Fruit fly (Drosophila melanogaster) whole organism: Measurements from ENCODE around the gene aust.
A peak's percentile ranks its signal among the peaks of the same experiment; 100 is the strongest.

ENCODE experiments used
- CG8478 ChIP-seq: fragments of >200 bp; optimal IDR thresholded peaks from 2 replicates; lab custom pipeline; 2018; ENCODE audit warnings: inconsistent platforms
- Dll ChIP-seq: fragments of >200 bp; optimal IDR thresholded peaks from 2 replicates; lab custom pipeline; 2017
- EcR ChIP-seq, 2 experiments: fragments of >200 bp; optimal IDR thresholded peaks; 2 replicates each; lab custom pipeline; 2017; ENCODE audit warnings: missing biosample characterization in 2 of 2, missing genetic modification characterization in 2 of 2, missing genetic modification reagents in 2 of 2
- pan ChIP-seq: fragments of >200 bp; optimal IDR thresholded peaks from 2 replicates; lab custom pipeline; 2017
- psq ChIP-seq: fragments of >200 bp; optimal IDR thresholded peaks from 2 replicates; lab custom pipeline; 2017
- usp ChIP-seq: fragments of >200 bp; optimal IDR thresholded peaks from 2 replicates; lab custom pipeline; 2017; ENCODE audit warnings: missing biosample characterization, missing genetic modification characterization, mixed read lengths

The aust gene

dm6 chr2L:9231760-9232431 lies 18.9 kb downstream of the aust start:
- TF ChIP-seq EcR (GFP tag; optimal IDR thresholded peaks at IDR 0.05; lab: Kevin White, UChicago) (no peak), CG8478 (lab: Kevin White, UChicago) (no peak), Dll (lab: Kevin White, UChicago) (no peak), psq (lab: Kevin White, UChicago) (no peak), pan (no peak), usp (no peak)

dm6 chr2L:9229694-9230093 lies 21.1 kb downstream of the aust start:
- TF ChIP-seq Dll (lab: Kevin White, UChicago) (no peak), usp (no peak), psq (lab: Kevin White, UChicago) (no peak), CG8478 (lab: Kevin White, UChicago) (no peak), pan (no peak), EcR (GFP tag; optimal IDR thresholded peaks at IDR 0.05; lab: Kevin White, UChicago) (no peak)

dm6 chr2L:9225378-9225777 lies 25.5 kb downstream of the aust start:
- TF ChIP-seq pan (no peak), usp (no peak), Dll (lab: Kevin White, UChicago) (no peak), CG8478 (lab: Kevin White, UChicago) (no peak), EcR (GFP tag; optimal IDR thresholded peaks at IDR 0.05; lab: Kevin White, UChicago) (no peak), psq (lab: Kevin White, UChicago) (no peak)

- no peak for TF ChIP-seq usp
- TF ChIP-seq psq (lab: Kevin White, UChicago) = no peak
- TF ChIP-seq pan = no peak
- TF ChIP-seq EcR (GFP tag; optimal IDR thresholded peaks at IDR 0.05; lab: Kevin White, UChicago) = no peak
- no peak for TF ChIP-seq Dll (lab: Kevin White, UChicago)
- no peak for TF ChIP-seq CG8478 (lab: Kevin White, UChicago)
Measured at dm6 chr2L:9224364-9225019, 26.4 kb downstream of the aust start.

DNA sequence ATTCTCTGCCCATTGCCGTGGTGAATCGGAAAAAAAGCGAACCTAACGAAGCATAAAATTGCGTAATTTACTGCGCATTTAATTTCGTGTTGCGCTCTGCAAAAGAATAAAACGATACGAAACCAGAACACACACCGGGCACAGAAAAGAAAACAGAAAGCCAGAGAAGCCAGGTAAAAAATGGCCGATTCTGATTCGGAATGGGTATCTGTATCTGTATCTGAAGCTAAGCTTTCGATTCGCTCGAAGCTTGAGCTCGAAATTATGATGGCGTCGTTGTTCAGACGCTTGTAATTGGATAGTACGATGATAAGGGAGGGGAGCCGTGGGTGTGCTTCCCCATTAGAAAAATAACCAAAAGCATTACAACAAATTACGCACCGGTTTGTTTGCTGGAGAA lies 27.6 kb downstream of the aust start:
- TF ChIP-seq CG8478 (lab: Kevin White, UChicago) = no peak
- no peak for TF ChIP-seq EcR (GFP tag; optimal IDR thresholded peaks at IDR 0.05; lab: Kevin White, UChicago)
- TF ChIP-seq usp = no peak
- no peak for TF ChIP-seq pan
- TF ChIP-seq Dll (lab: Kevin White, UChicago) = no peak

dm6 chr2L:9215899-9216298 lies 34.9 kb downstream of the aust start:
- TF ChIP-seq pan = no peak
- no peak for TF ChIP-seq CG8478 (lab: Kevin White, UChicago)
- no peak for TF ChIP-seq usp
- no peak for TF ChIP-seq Dll (lab: Kevin White, UChicago)
- TF ChIP-seq psq (lab: Kevin White, UChicago) = no peak
- TF ChIP-seq EcR (GFP tag; optimal IDR thresholded peaks at IDR 0.05; lab: Kevin White, UChicago) = no peak

DNA sequence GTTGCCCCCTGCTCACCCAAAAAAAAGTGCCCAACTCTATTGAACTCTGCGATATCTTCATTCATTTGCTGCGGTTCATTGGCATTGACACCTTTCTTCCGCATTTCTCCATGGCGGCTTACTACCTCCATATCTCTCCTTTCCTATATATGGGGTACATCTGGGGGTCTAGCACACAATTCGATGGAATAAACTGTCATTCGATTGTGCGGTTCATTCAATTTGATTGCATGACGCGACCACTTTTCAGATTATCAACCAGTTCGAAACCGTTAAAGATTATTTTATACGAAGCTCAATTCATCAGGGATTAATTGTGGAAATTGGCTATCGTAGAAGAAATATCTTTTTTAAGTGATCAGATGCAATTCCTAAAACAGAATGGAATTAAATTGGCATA lies 37.2 kb downstream of the aust start:
- TF ChIP-seq psq (lab: Kevin White, UChicago) = no peak
- no peak for TF ChIP-seq EcR (GFP tag; optimal IDR thresholded peaks at IDR 0.05; lab: Kevin White, UChicago)
- no peak for TF ChIP-seq Dll (lab: Kevin White, UChicago)
- no peak for TF ChIP-seq CG8478 (lab: Kevin White, UChicago)
- no peak for TF ChIP-seq pan
- TF ChIP-seq usp = no peak

- TF ChIP-seq pan (no peak), EcR (GFP tag; optimal IDR thresholded peaks at IDR 0.05; lab: Kevin White, UChicago) (peak; percentile 78 to 97)
Measured at dm6 chr2L:9210864-9211701, 39.8 kb downstream of the aust start.

DNA sequence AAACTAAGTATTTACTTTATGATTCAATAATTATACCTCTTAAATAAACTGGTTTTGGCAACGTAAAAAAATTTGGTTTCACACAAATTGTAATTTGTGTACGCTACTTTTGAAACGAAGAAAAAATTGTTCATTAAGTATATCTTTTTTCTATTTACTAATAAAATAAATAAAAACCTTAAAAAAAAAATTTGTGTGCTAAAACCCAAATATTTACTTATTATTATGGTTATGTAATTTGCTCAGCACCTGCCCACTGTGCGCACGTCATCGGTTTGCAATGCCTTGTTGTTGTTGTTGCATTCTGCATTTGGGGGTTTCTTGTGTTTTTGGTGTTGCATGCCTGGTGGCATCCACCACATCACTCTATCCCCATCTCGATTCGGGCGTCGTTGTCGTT lies 43.7 kb downstream of the aust start:
- TF ChIP-seq usp (no peak), psq (lab: Kevin White, UChicago) (no peak), CG8478 (lab: Kevin White, UChicago) (no peak), EcR (GFP tag; optimal IDR thresholded peaks at IDR 0.05; lab: Kevin White, UChicago) (no peak), pan (no peak), Dll (lab: Kevin White, UChicago) (no peak)

DNA sequence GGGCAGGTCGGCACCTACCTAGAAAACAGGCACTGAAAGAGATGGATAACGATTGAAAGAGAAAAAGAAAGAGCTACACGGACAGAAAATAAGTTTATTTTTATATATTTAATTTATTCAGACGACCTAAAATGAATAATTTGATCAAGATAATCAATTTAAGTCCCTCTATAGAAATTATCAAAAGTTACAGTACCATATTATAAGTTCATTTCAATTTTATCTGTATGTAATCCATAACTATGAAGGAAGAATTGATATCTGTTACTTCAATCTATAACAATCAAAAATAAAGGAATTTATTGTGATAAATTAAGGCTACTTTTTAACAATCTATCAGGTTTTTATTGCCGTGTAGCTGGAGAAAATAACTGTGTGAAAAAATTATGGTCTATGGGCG lies 44.4 kb downstream of the aust start:
- TF ChIP-seq CG8478 (lab: Kevin White, UChicago) = no peak

DNA sequence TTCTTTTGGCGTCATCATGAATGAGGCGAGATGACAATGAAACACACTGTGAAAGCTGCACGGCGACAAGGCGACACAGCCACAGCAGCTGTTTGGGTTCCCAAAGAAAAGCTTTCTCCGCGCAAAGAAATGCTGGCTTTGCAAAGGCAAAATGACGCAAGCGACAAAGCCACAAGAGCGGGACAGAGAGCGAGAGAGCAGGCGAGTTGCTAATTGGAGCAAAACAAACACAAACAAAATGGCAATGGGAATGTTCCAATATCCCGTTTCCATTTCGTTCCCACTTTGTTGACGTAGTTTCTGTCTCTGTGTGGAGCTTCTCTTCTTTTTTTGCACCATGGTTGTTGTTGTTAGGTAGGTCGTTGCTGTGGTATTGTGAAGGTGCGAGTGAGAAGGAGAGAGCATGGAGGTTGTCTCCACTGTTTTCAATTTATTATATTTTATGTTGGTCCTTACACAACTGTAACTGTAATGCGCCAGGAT lies 45.7 kb downstream of the aust start:
- TF ChIP-seq CG8478 (lab: Kevin White, UChicago) (no peak), usp (no peak), EcR (GFP tag; optimal IDR thresholded peaks at IDR 0.05; lab: Kevin White, UChicago) (peak; percentile 18 to 51)

DNA sequence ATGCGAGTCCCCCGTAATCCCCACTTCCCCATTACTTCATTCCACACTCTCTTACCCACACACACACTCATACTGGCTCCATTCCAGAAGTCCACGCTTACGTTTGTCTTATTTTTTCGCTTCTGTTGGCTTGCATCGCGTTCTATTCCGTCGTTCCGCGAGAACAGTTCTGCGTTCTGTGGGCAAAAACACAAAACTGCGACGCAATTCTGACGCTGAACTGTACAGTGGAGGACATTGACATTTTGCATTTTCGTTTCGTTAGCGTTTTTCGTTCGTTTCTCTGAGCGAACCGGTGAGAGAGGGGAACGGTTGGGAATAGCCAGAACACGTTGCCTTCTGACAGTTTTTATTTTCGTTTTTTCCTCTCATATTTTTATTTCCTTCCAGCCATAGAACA lies 47.4 kb downstream of the aust start:
- TF ChIP-seq pan = no peak
- no peak for TF ChIP-seq CG8478 (lab: Kevin White, UChicago)
- TF ChIP-seq Dll (lab: Kevin White, UChicago) = no peak
- peak; percentile 81 to 98 for TF ChIP-seq EcR (GFP tag; optimal IDR thresholded peaks at IDR 0.05; lab: Kevin White, UChicago)
